Fruit fly (Drosophila melanogaster): ENCODE data around the gene CG42724.

Gene CG42724

DNA sequence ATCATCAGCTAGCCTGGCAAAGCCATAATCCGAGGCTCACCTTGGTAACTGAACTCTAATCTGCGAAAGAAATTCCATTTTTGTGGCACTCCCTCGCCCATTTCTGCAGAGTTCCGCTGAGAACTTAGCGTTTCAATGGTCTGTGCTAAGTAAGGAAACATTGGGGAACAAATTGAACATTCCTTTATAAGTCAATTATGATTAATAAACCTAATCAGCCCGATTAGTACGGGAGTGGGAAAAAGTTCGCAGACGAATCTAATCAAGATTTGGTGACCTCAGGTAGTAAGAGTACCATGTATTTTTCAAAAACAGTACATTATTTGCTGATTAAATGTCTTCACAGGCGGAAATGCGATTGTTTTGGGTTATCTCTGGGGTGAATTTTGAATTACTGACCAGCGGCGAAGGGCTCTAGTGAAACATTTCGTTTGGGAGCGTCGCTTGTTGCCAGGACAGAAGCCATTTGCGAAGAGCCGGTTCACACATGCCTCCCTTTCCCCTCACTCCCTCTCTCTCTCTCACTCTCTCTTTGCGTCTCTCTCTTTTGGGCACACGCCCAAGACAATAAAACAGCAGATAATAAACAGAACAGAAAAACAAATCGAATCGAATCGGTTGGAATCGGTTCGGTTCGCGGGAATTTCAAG is 34.6 kb upstream of the CG42724 start:
- no peak for TF ChIP-seq woc (GFP tag; optimal IDR thresholded peaks at IDR 0.05)
- TF ChIP-seq psq (GFP tag; optimal IDR thresholded peaks at IDR 0.05), result peak; percentile 48
- no peak for TF ChIP-seq pan (optimal IDR thresholded peaks at IDR 0.05)
- TF ChIP-seq brk (GFP tag; optimal IDR thresholded peaks at IDR 0.05), result no peak
- peak in 1 of 2 experiments; percentile 10 for TF ChIP-seq foxo (GFP tag; optimal IDR thresholded peaks at IDR 0.05)
- TF ChIP-seq Hr83 (GFP tag; optimal IDR thresholded peaks at IDR 0.05; ENCODE audit: poor library complexity, severe bottlenecking), result no peak
- TF ChIP-seq Jra (GFP tag; optimal IDR thresholded peaks at IDR 0.05), result no peak
- peak; percentile 43 for TF ChIP-seq Dif (GFP tag; optimal IDR thresholded peaks at IDR 0.05; ENCODE audit: partially characterized antibody)
- no peak for TF ChIP-seq Rel (GFP tag; optimal IDR thresholded peaks at IDR 0.05)
- TF ChIP-seq Rel (tag; optimal IDR thresholded peaks at IDR 0.05), result peak; percentile 22
- TF ChIP-seq h (GFP tag; optimal IDR thresholded peaks at IDR 0.05), result peak; percentile 76
- no peak for TF ChIP-seq sage (GFP tag; optimal IDR thresholded peaks at IDR 0.05)
- no peak for TF ChIP-seq jim (GFP tag; optimal IDR thresholded peaks at IDR 0.05)

DNA sequence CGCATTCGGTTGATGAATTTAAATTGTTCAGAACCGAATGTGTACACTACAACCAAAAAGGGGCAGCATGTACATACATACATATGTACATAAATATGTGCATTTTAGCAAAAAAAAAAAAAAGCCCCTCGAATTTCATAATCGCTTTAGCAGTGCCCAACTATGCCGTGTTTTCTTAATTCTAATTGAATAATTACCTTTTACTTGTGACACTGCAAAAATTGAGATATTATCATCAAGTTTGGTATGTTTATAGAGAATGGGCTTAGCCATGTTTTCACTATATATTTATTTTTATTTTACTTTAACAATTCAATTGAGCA is 33.4 kb upstream of the CG42724 start:
- TF ChIP-seq Dif (GFP tag; optimal IDR thresholded peaks at IDR 0.05; ENCODE audit: partially characterized antibody) (no peak), jim (GFP tag; optimal IDR thresholded peaks at IDR 0.05) (no peak), Sp1 (GFP tag; optimal IDR thresholded peaks at IDR 0.05) (no peak), sage (GFP tag; optimal IDR thresholded peaks at IDR 0.05) (no peak), rgr (GFP tag; optimal IDR thresholded peaks at IDR 0.05) (peak; percentile 30), fru (GFP tag; optimal IDR thresholded peaks at IDR 0.05) (peak; percentile 42), OdsH (GFP tag; optimal IDR thresholded peaks at IDR 0.05) (no peak), HLH106 (tag; optimal IDR thresholded peaks at IDR 0.05) (peak; percentile 17), h (GFP tag; optimal IDR thresholded peaks at IDR 0.05) (no peak), Vsx2 (GFP tag; optimal IDR thresholded peaks at IDR 0.05; ENCODE audit: partially characterized antibody) (no peak), foxo (GFP tag; optimal IDR thresholded peaks at IDR 0.05) (peak in 1 of 2 experiments; percentile 3), sv (GFP tag; optimal IDR thresholded peaks at IDR 0.05) (no peak), N (GFP tag; optimal IDR thresholded peaks at IDR 0.05) (no peak), pan (optimal IDR thresholded peaks at IDR 0.05) (no peak), usp (GFP tag; optimal IDR thresholded peaks at IDR 0.05) (no peak), woc (GFP tag; optimal IDR thresholded peaks at IDR 0.05) (no peak), dmrt93B (GFP tag; optimal IDR thresholded peaks at IDR 0.05) (no peak), dsf (GFP tag; optimal IDR thresholded peaks at IDR 0.05; ENCODE audit: borderline replicate concordance) (no peak), Hr83 (GFP tag; optimal IDR thresholded peaks at IDR 0.05; ENCODE audit: poor library complexity, severe bottlenecking) (no peak), ey (GFP tag; optimal IDR thresholded peaks at IDR 0.05) (peak; percentile 9), CrebA (GFP tag; optimal IDR thresholded peaks at IDR 0.05; ENCODE audit: borderline replicate concordance) (no peak), Mio (GFP tag; optimal IDR thresholded peaks at IDR 0.05) (no peak), Rel (GFP tag; optimal IDR thresholded peaks at IDR 0.05) (no peak), Rel (tag; optimal IDR thresholded peaks at IDR 0.05) (no peak)

dm6 chr3R:6400710-6401521 is 32.8 kb upstream of the CG42724 start:
- peak; percentile 42 for TF ChIP-seq psq (GFP tag; optimal IDR thresholded peaks at IDR 0.05)
- peak; percentile 74 for TF ChIP-seq Jra (GFP tag; optimal IDR thresholded peaks at IDR 0.05)
- TF ChIP-seq Myc (optimal IDR thresholded peaks at IDR 0.05), result no peak
- no peak for TF ChIP-seq Dfd (GFP tag; optimal IDR thresholded peaks at IDR 0.05)
- TF ChIP-seq CG9705 (GFP tag; optimal IDR thresholded peaks at IDR 0.05), result peak; percentile 6
- TF ChIP-seq dmrt93B (GFP tag; optimal IDR thresholded peaks at IDR 0.05), result no peak
- TF ChIP-seq tai (GFP tag; optimal IDR thresholded peaks at IDR 0.05), result peak; percentile 53
- TF ChIP-seq Sp1 (GFP tag; optimal IDR thresholded peaks at IDR 0.05), result peak; percentile 6
- peak; percentile 19 for TF ChIP-seq h (GFP tag; optimal IDR thresholded peaks at IDR 0.05)
- no peak for TF ChIP-seq N (GFP tag; optimal IDR thresholded peaks at IDR 0.05)
- TF ChIP-seq Rel (GFP tag; optimal IDR thresholded peaks at IDR 0.05), result no peak
- peak; percentile 47 for TF ChIP-seq Rel (tag; optimal IDR thresholded peaks at IDR 0.05)
- peak; percentile 22 for TF ChIP-seq Hnf4 (GFP tag; optimal IDR thresholded peaks at IDR 0.05)

dm6 chr3R:6399752-6400151 is 31.7 kb upstream of the CG42724 start:
- no peak for TF ChIP-seq Hnf4 (GFP tag; optimal IDR thresholded peaks at IDR 0.05)
- TF ChIP-seq Jra (GFP tag; optimal IDR thresholded peaks at IDR 0.05), result no peak
- TF ChIP-seq lola (GFP tag; optimal IDR thresholded peaks at IDR 0.05), result no peak
- TF ChIP-seq Hr83 (GFP tag; optimal IDR thresholded peaks at IDR 0.05; ENCODE audit: poor library complexity, severe bottlenecking), result no peak
- no peak for TF ChIP-seq psq (GFP tag; optimal IDR thresholded peaks at IDR 0.05)
- no peak for TF ChIP-seq dl (GFP tag; optimal IDR thresholded peaks at IDR 0.05; ENCODE audit: insufficient read depth in 1 of 2, partially characterized antibody in 2 of 2)
- no peak for TF ChIP-seq dsf (GFP tag; optimal IDR thresholded peaks at IDR 0.05; ENCODE audit: borderline replicate concordance)
- TF ChIP-seq N (GFP tag; optimal IDR thresholded peaks at IDR 0.05), result no peak
- no peak for TF ChIP-seq OdsH (GFP tag; optimal IDR thresholded peaks at IDR 0.05)
- no peak for TF ChIP-seq usp (GFP tag; optimal IDR thresholded peaks at IDR 0.05)
- no peak for TF ChIP-seq Mio (GFP tag; optimal IDR thresholded peaks at IDR 0.05)
- no peak for TF ChIP-seq sv (GFP tag; optimal IDR thresholded peaks at IDR 0.05)
- no peak for TF ChIP-seq CG32264 (GFP tag; optimal IDR thresholded peaks at IDR 0.05)
- no peak for TF ChIP-seq HLH106 (tag; optimal IDR thresholded peaks at IDR 0.05)
- TF ChIP-seq ey (GFP tag; optimal IDR thresholded peaks at IDR 0.05), result no peak
- no peak for TF ChIP-seq tai (GFP tag; optimal IDR thresholded peaks at IDR 0.05)
- TF ChIP-seq brk (GFP tag; optimal IDR thresholded peaks at IDR 0.05), result no peak
- no peak for TF ChIP-seq fru (GFP tag; optimal IDR thresholded peaks at IDR 0.05)
- no peak for TF ChIP-seq Sp1 (GFP tag; optimal IDR thresholded peaks at IDR 0.05)
- TF ChIP-seq Dif (GFP tag; optimal IDR thresholded peaks at IDR 0.05; ENCODE audit: partially characterized antibody), result no peak

Data from whole organism, wandering third instar larva.